Fruit fly (Drosophila melanogaster): ENCODE results near the gene Pfdn6.

Pfdn6 gene

dm6 chr3L:19941162-19941561, 17.7 kb downstream of the Pfdn6 start:
- peak; percentile 75 for TF ChIP-seq exex (tag; optimal IDR thresholded peaks at IDR 0.05)
- no peak for TF ChIP-seq pfk (GFP tag; optimal IDR thresholded peaks at IDR 0.05)
- no peak for TF ChIP-seq Mad (GFP tag; optimal IDR thresholded peaks at IDR 0.05)
- TF ChIP-seq sug (tag; optimal IDR thresholded peaks at IDR 0.05) = peak; percentile 37
- no peak for TF ChIP-seq CG11247 (GFP tag; IDR thresholded peaks at IDR 0.05)
- TF ChIP-seq Myb (GFP tag; optimal IDR thresholded peaks at IDR 0.05) = no peak

- TF ChIP-seq lab (GFP tag; optimal IDR thresholded peaks at IDR 0.05) (peak; percentile 36), mld (GFP tag; IDR thresholded peaks at IDR 0.05; ENCODE audit: partially characterized antibody) (no peak), CG13296 (GFP tag; optimal IDR thresholded peaks at IDR 0.05) (no peak), Ada2b (GFP tag; IDR thresholded peaks at IDR 0.05) (0 out of 2 replicates have a peak, but pooled peaks have one; percentile 10), Sox102F (GFP tag; optimal IDR thresholded peaks at IDR 0.05) (peak; percentile 52), Camta (GFP tag; optimal IDR thresholded peaks at IDR 0.05) (no peak), CG8359 (GFP tag; optimal IDR thresholded peaks at IDR 0.05; ENCODE audit: borderline replicate concordance) (no peak), CTCF (GFP tag; optimal IDR thresholded peaks at IDR 0.05) (no peak), cwo (GFP tag; optimal IDR thresholded peaks at IDR 0.05) (peak; percentile 8), Aef1 (GFP tag; IDR thresholded peaks at IDR 0.05) (no peak; the same call in 2 of the 3 replicates), tll (GFP tag; optimal IDR thresholded peaks at IDR 0.05) (no peak), Bgb (GFP tag; IDR thresholded peaks at IDR 0.05; ENCODE audit: partially characterized antibody) (no peak), CG6689 (GFP tag; IDR thresholded peaks at IDR 0.05) (peak; percentile 33; the same call in 1 of the 2 replicates), D19A (tag; optimal IDR thresholded peaks at IDR 0.05) (no peak), Nf-YA (GFP tag; IDR thresholded peaks at IDR 0.05) (no peak), Dfd (GFP tag; optimal IDR thresholded peaks at IDR 0.05) (no peak), Blimp-1 (GFP tag; optimal IDR thresholded peaks at IDR 0.05) (peak; percentile 39), CG12299 (tag; optimal IDR thresholded peaks at IDR 0.05) (no peak), Ets65A (GFP tag) (peak; percentile 90), CG4820 (GFP tag; optimal IDR thresholded peaks at IDR 0.05) (peak; percentile 14), slou (GFP tag; optimal IDR thresholded peaks at IDR 0.05) (no peak), CG34376 (GFP tag; optimal IDR thresholded peaks at IDR 0.05) (no peak), CG12659 (GFP tag; optimal IDR thresholded peaks at IDR 0.05) (no peak), CG7372 (GFP tag; IDR thresholded peaks at IDR 0.05) (no peak), abd-A (tag; optimal IDR thresholded peaks at IDR 0.05) (no peak), CG10543 (GFP tag; optimal IDR thresholded peaks at IDR 0.05) (no peak), Fer1 (GFP tag; optimal IDR thresholded peaks at IDR 0.05) (no peak), CG11093 (GFP tag; IDR thresholded peaks at IDR 0.05) (no peak), ara (GFP tag; IDR thresholded peaks at IDR 0.05) (no peak), fd96Cb (tag; optimal IDR thresholded peaks at IDR 0.05) (peak; percentile 28), MBD-R2 (GFP tag; IDR thresholded peaks at IDR 0.05) (no peak), sqz (GFP tag; optimal IDR thresholded peaks at IDR 0.05) (no peak), Awh (GFP tag; IDR thresholded peaks at IDR 0.05) (no peak), CG8089 (GFP tag; optimal IDR thresholded peaks at IDR 0.05) (no peak), CG9437 (GFP tag; optimal IDR thresholded peaks at IDR 0.05) (no peak), pum (GFP tag; optimal IDR thresholded peaks at IDR 0.05) (no peak), CG5180 (GFP tag; optimal IDR thresholded peaks at IDR 0.05) (no peak), dan (GFP tag; IDR thresholded peaks at IDR 0.05) (no peak), CG15269 (tag; optimal IDR thresholded peaks at IDR 0.05) (no peak), CG17361 (GFP tag; IDR thresholded peaks at IDR 0.05) (no peak), crol (GFP tag; IDR thresholded peaks at IDR 0.05) (no peak), nau (GFP tag; optimal IDR thresholded peaks at IDR 0.05) (no peak), fd102C (GFP tag; optimal IDR thresholded peaks at IDR 0.05) (no peak), ewg (GFP tag; optimal IDR thresholded peaks at IDR 0.05) (no peak)
These were observed 22.0 kb downstream of the Pfdn6 start for dm6 chr3L:19945469-19945868.

Data from whole organism, embryonic.